Worm (Caenorhabditis elegans) whole organism, L1 larva: Measurements from ENCODE around the gene Y77E11A.8.
A peak's percentile ranks its signal among the peaks of the same experiment; 100 is the strongest.

Source experiments
- C04F5.9 ChIP-seq: sonication (generic microtip); optimal IDR thresholded peaks from 2 replicates; lab custom pipeline; 2016; ENCODE audit warnings: missing genetic modification characterization, missing compliant biosample characterization
- Y116A8C.19 ChIP-seq: sonication (generic microtip); optimal IDR thresholded peaks from 2 replicates; lab custom pipeline; 2016; ENCODE audit warnings: missing compliant biosample characterization, missing genetic modification characterization, borderline replicate concordance
- aha-1 ChIP-seq: fragments of 150-350 bp; optimal IDR thresholded peaks from 2 replicates; lab custom pipeline; 2014; ENCODE audit warnings: missing biosample characterization, missing genetic modification characterization
- alr-1 ChIP-seq: fragments of 200-800 bp; sonication (Bioruptor generic); optimal IDR thresholded peaks from 2 replicates; lab custom pipeline; 2018; ENCODE audit warnings: borderline replicate concordance, mild to moderate bottlenecking, missing genetic modification characterization, missing compliant biosample characterization
- ama-1 ChIP-seq: fragments of 150-350 bp; optimal IDR thresholded peaks from 2 replicates; lab custom pipeline; 2014
- blmp-1 ChIP-seq: fragments of 150-350 bp; optimal IDR thresholded peaks from 2 replicates; lab custom pipeline; 2014; ENCODE audit warnings: missing biosample characterization, missing genetic modification characterization
- ceh-82 ChIP-seq, 3 experiments: fragments of 150-350 bp in 1 of 3; sonication (generic microtip) in 2 of 3; optimal IDR thresholded peaks; 2 replicates each; lab custom pipeline; 2014 to 2017; ENCODE audit warnings: missing biosample characterization in 3 of 3, missing genetic modification characterization in 3 of 3
- dpl-1 ChIP-seq, 3 experiments: fragments of 150-350 bp in 2 of 3; sonication (generic microtip) in 1 of 3; optimal IDR thresholded peaks; 2 replicates each; lab custom pipeline; 2014 to 2017; ENCODE audit warnings: missing biosample characterization in 3 of 3, missing genetic modification characterization in 3 of 3, missing genetic modification reagents in 3 of 3
- efl-1 ChIP-seq, 4 experiments: fragments of 150-350 bp; optimal IDR thresholded peaks in 3 of 4; peaks in 1 of 4; 1 replicate in 1 of 4; 2 replicates in 3 of 4; lab custom pipeline; 2014; ENCODE audit warnings: missing biosample characterization in 2 of 4, missing genetic modification characterization in 2 of 4, missing genetic modification reagents in 2 of 4
- egl-27 ChIP-seq, 2 experiments: fragments of 150-350 bp in 1 of 2; sonication (generic microtip); optimal IDR thresholded peaks; 3 replicates each; lab custom pipeline; 2017 to 2018; ENCODE audit warnings: missing biosample characterization in 2 of 2, missing genetic modification characterization in 2 of 2, missing genetic modification reagents in 2 of 2
- elt-3 ChIP-seq, 6 experiments: fragments of 150-350 bp in 1 of 6; sonication (generic microtip); optimal IDR thresholded peaks; 2 replicates each; lab custom pipeline; 2017 to 2018; ENCODE audit warnings: missing biosample characterization in 6 of 6, missing genetic modification characterization in 6 of 6, inconsistent platforms in 1 of 6
- ets-5 ChIP-seq: fragments of 200-800 bp; sonication (Bioruptor generic); IDR thresholded peaks from 2 replicates; pipeline ENCODE4 v1.3.6; 2022; ENCODE audit warnings: missing genetic modification characterization, missing compliant biosample characterization
- fkh-10 ChIP-seq: sonication (generic microtip); optimal IDR thresholded peaks from 2 replicates; lab custom pipeline; 2017; ENCODE audit warnings: missing biosample characterization, missing genetic modification reagents, missing genetic modification characterization
- fkh-4 ChIP-seq: sonication (generic microtip); optimal IDR thresholded peaks from 2 replicates; lab custom pipeline; 2016; ENCODE audit warnings: missing compliant biosample characterization, missing genetic modification characterization, borderline replicate concordance
- grh-1 ChIP-seq: fragments of 200-800 bp; sonication (Bioruptor generic); IDR thresholded peaks from 2 replicates; pipeline ENCODE4 v1.3.6; 2022; ENCODE audit warnings: missing genetic modification reagents, missing genetic modification characterization, missing compliant biosample characterization
- hlh-4 ChIP-seq: sonication (generic microtip); optimal IDR thresholded peaks from 2 replicates; lab custom pipeline; 2016; ENCODE audit warnings: mild to moderate bottlenecking, missing genetic modification characterization, missing compliant biosample characterization
- hpl-2 ChIP-seq: fragments of 150-350 bp; optimal IDR thresholded peaks from 2 replicates; lab custom pipeline; 2014; ENCODE audit warnings: missing biosample characterization, missing genetic modification reagents, missing genetic modification characterization
- lin-14 ChIP-seq: fragments of 200-800 bp; sonication (Bioruptor generic); optimal IDR thresholded peaks from 2 replicates; lab custom pipeline; 2018; ENCODE audit warnings: mild to moderate bottlenecking, missing genetic modification characterization, moderate library complexity, missing compliant biosample characterization
- lir-3 ChIP-seq: sonication (generic microtip); optimal IDR thresholded peaks from 2 replicates; lab custom pipeline; 2016; ENCODE audit warnings: mild to moderate bottlenecking, missing genetic modification characterization, moderate library complexity, missing compliant biosample characterization; ENCODE audit not compliant: poor library complexity
- lsy-2 ChIP-seq, 2 experiments: fragments of 150-350 bp; optimal IDR thresholded peaks; 2 replicates each; lab custom pipeline; 2014; ENCODE audit warnings: missing biosample characterization in 2 of 2, missing genetic modification characterization in 2 of 2
- mab-9 ChIP-seq: fragments of 200-800 bp; sonication (Bioruptor generic); IDR thresholded peaks from 2 replicates; pipeline ENCODE4 v1.3.6; 2022; ENCODE audit warnings: missing genetic modification reagents, missing genetic modification characterization, missing compliant biosample characterization
- mdl-1 ChIP-seq, 2 experiments: fragments of 150-350 bp; optimal IDR thresholded peaks; 2 replicates each; lab custom pipeline; 2014 to 2017; ENCODE audit warnings: missing biosample characterization in 2 of 2, missing genetic modification characterization in 2 of 2, inconsistent platforms in 1 of 2
- mef-2 ChIP-seq: fragments of 150-350 bp; optimal IDR thresholded peaks from 2 replicates; lab custom pipeline; 2014; ENCODE audit warnings: missing biosample characterization, missing genetic modification characterization
- mep-1 ChIP-seq: fragments of 150-350 bp; optimal IDR thresholded peaks from 2 replicates; lab custom pipeline; 2014; ENCODE audit warnings: missing biosample characterization, missing genetic modification characterization
- nhr-20 ChIP-seq: sonication (generic microtip); optimal IDR thresholded peaks from 2 replicates; lab custom pipeline; 2016; ENCODE audit warnings: mild to moderate bottlenecking, missing genetic modification characterization, missing compliant biosample characterization
- nhr-71 ChIP-seq: sonication (generic microtip); optimal IDR thresholded peaks from 2 replicates; lab custom pipeline; 2016; ENCODE audit warnings: mild to moderate bottlenecking, missing genetic modification characterization, moderate library complexity, missing compliant biosample characterization
- nhr-76 ChIP-seq: sonication (generic microtip); optimal IDR thresholded peaks from 2 replicates; lab custom pipeline; 2017; ENCODE audit warnings: missing biosample characterization, missing genetic modification characterization
- nhr-84 ChIP-seq: sonication (generic microtip); optimal IDR thresholded peaks from 2 replicates; lab custom pipeline; 2017; ENCODE audit warnings: missing biosample characterization, missing genetic modification characterization
- pag-3 ChIP-seq: sonication (generic microtip); optimal IDR thresholded peaks from 2 replicates; lab custom pipeline; 2017; ENCODE audit warnings: missing genetic modification characterization, mild to moderate bottlenecking, missing compliant biosample characterization, antibody characterized with exemption, borderline replicate concordance; ENCODE audit not compliant: insufficient read depth
- pax-3 ChIP-seq: fragments of 200-800 bp; sonication (Bioruptor generic); optimal IDR thresholded peaks from 2 replicates; lab custom pipeline; 2018; ENCODE audit warnings: mild to moderate bottlenecking, missing genetic modification characterization, moderate library complexity, missing compliant biosample characterization
- snpc-4 ChIP-seq: fragments of 150-350 bp; optimal IDR thresholded peaks from 2 replicates; lab custom pipeline; 2014; ENCODE audit warnings: missing biosample characterization, missing genetic modification characterization
- sox-4 ChIP-seq: sonication (generic microtip); optimal IDR thresholded peaks from 2 replicates; lab custom pipeline; 2016; ENCODE audit warnings: missing genetic modification characterization, missing compliant biosample characterization
- sptf-1 ChIP-seq: fragments of 150-350 bp; optimal IDR thresholded peaks from 2 replicates; lab custom pipeline; 2014; ENCODE audit warnings: missing biosample characterization, missing genetic modification characterization
- swsn-7 ChIP-seq: sonication (generic microtip); optimal IDR thresholded peaks from 2 replicates; lab custom pipeline; 2016; ENCODE audit warnings: missing genetic modification characterization, missing compliant biosample characterization
- unc-130 ChIP-seq: fragments of 150-350 bp; optimal IDR thresholded peaks from 2 replicates; lab custom pipeline; 2017; ENCODE audit warnings: missing biosample characterization, missing genetic modification characterization, inconsistent platforms
- unc-62 ChIP-seq: fragments of 150-350 bp; optimal IDR thresholded peaks from 2 replicates; lab custom pipeline; 2014; ENCODE audit warnings: missing biosample characterization, missing genetic modification reagents, missing genetic modification characterization
- unc-86 ChIP-seq: sonication (generic microtip); optimal IDR thresholded peaks from 2 replicates; lab custom pipeline; 2016; ENCODE audit warnings: missing genetic modification characterization, missing compliant biosample characterization
- unc-98 ChIP-seq: fragments of 200-800 bp; sonication (Bioruptor generic); IDR thresholded peaks from 2 replicates; pipeline ENCODE4 v1.3.6; 2022; ENCODE audit warnings: missing genetic modification characterization, missing compliant biosample characterization
- zip-4 ChIP-seq: fragments of 200-800 bp; sonication (Bioruptor generic); optimal IDR thresholded peaks from 2 replicates; lab custom pipeline; 2018; ENCODE audit warnings: mild to moderate bottlenecking, missing genetic modification characterization, moderate library complexity, missing compliant biosample characterization
- ztf-4 ChIP-seq: fragments of 150-350 bp; optimal IDR thresholded peaks from 2 replicates; lab custom pipeline; 2014; ENCODE audit warnings: missing biosample characterization, missing genetic modification characterization

Y77E11A.8 gene

ce11 chrIV:1445920-1446319 lies 21.1 kb upstream of the Y77E11A.8 start, which contains the start of gene clp-7:
Gene clp-7, minus strand, starts transcription at chrIV:1445966.
- TF ChIP-seq lsy-2 (tag; optimal IDR thresholded peaks at IDR 0.05; lab: Kevin White, UChicago): peak in 1 of 2 experiments; percentile 28
- peak; percentile 20 for TF ChIP-seq mep-1 (tag; lab: Kevin White, UChicago)
- TF ChIP-seq blmp-1 (tag; lab: Kevin White, UChicago): peak; percentile 90
- TF ChIP-seq efl-1 (optimal IDR thresholded peaks at IDR 0.05; lab: Kevin White, UChicago): no peak
- TF ChIP-seq efl-1 (GFP tag; optimal IDR thresholded peaks at IDR 0.05 in 1 of 2; lab: Kevin White, UChicago): peak in 1 of 2 experiments; percentile 14
- TF ChIP-seq dpl-1 (GFP tag; optimal IDR thresholded peaks at IDR 0.05; lab: Kevin White, UChicago): peak in 1 of 3 experiments; percentile 19
- no peak for TF ChIP-seq unc-86 (tag; lab: Kevin White, UChicago)
- peak; percentile 52; the same call in 1 of the 2 replicates for TF ChIP-seq grh-1 (GFP tag; lab: Robert Waterston, UW)
- no peak for TF ChIP-seq unc-98
- no peak for TF ChIP-seq nhr-20 (tag; lab: Kevin White, UChicago)
- TF ChIP-seq ceh-82 (tag; optimal IDR thresholded peaks at IDR 0.05; lab: Kevin White, UChicago): no peak
- TF ChIP-seq ztf-4: no peak

DNA sequence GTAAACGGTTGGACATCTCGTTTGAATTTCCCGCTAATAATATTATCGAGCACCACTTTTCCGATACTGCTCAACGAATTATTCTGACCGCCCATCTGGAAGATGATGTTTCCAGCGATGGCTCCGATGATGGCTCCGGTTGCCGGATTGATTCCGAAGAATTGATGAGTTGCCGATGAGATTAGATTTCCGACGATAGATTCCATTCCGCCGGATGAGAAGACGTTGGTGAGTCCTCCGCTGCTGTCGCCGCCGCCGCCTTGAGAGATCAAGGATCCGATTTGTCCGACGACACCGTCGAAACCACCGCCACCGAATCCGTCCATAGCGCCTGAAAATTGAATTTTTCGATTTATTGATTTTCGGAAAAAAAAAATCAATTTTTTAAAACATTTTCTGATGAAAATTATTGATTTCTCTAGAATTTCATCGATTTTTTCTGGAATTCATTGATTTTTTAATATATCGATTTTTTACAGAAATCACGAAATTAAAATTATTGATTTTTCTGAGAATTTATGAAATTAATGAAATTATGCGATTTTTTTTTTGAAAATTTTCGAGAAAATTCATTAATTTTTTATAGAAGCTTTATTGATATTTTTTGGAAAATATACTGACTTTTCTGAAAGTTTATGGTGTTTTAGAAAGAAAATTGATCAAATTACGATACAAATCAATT lies 19.3 kb upstream of the Y77E11A.8 start:
- TF ChIP-seq hlh-4 (tag; lab: Kevin White, UChicago): no peak
- no peak for TF ChIP-seq efl-1 (optimal IDR thresholded peaks at IDR 0.05; lab: Kevin White, UChicago)
- peak in 1 of 2 experiments; percentile 45 for TF ChIP-seq efl-1 (GFP tag; optimal IDR thresholded peaks at IDR 0.05 in 1 of 2; lab: Kevin White, UChicago)
- TF ChIP-seq, all 84 proteins: peak for 1

- TF ChIP-seq zip-4 (GFP tag; lab: Kevin White, UChicago) (no peak), Y116A8C.19 (tag; lab: Kevin White, UChicago) (no peak), ets-5 (GFP tag; lab: Robert Waterston, UW) (no peak), efl-1 (optimal IDR thresholded peaks at IDR 0.05; lab: Kevin White, UChicago) (no peak), efl-1 (GFP tag; optimal IDR thresholded peaks at IDR 0.05 in 1 of 2; lab: Kevin White, UChicago) (peak in 1 of 2 experiments; percentile 39), sox-4 (tag; lab: Kevin White, UChicago) (no peak)
Measured at ce11 chrIV:1443514-1443913, 18.7 kb upstream of the Y77E11A.8 start.

- no peak for TF ChIP-seq swsn-7 (tag; lab: Kevin White, UChicago)
- no peak for TF ChIP-seq lin-14 (GFP tag; lab: Kevin White, UChicago)
- no peak for TF ChIP-seq blmp-1 (tag; lab: Kevin White, UChicago)
- no peak for TF ChIP-seq ama-1 (lab: Kevin White, UChicago)
- TF ChIP-seq fkh-10 (GFP tag; lab: Kevin White, UChicago): no peak
- TF ChIP-seq pax-3 (tag; lab: Kevin White, UChicago): no peak
- TF ChIP-seq mab-9: no peak
- no peak for TF ChIP-seq snpc-4
- TF ChIP-seq alr-1 (tag; lab: Kevin White, UChicago): no peak
- no peak for TF ChIP-seq mdl-1 (tag; optimal IDR thresholded peaks at IDR 0.05; lab: Kevin White, UChicago)
- no peak for TF ChIP-seq unc-98
- TF ChIP-seq elt-3 (tag; optimal IDR thresholded peaks at IDR 0.05; lab: Kevin White, UChicago): no peak
- TF ChIP-seq unc-130 (tag; lab: Kevin White, UChicago): no peak
- no peak for TF ChIP-seq sptf-1 (tag; lab: Kevin White, UChicago)
- no peak for TF ChIP-seq nhr-20 (tag; lab: Kevin White, UChicago)
- TF ChIP-seq nhr-71 (tag; lab: Kevin White, UChicago): no peak
- no peak for TF ChIP-seq grh-1 (GFP tag; lab: Robert Waterston, UW)
- TF ChIP-seq C04F5.9 (tag; lab: Kevin White, UChicago): no peak
- TF ChIP-seq unc-86 (tag; lab: Kevin White, UChicago): no peak
Measured at ce11 chrIV:1437625-1438024, 12.8 kb upstream of the Y77E11A.8 start.

DNA sequence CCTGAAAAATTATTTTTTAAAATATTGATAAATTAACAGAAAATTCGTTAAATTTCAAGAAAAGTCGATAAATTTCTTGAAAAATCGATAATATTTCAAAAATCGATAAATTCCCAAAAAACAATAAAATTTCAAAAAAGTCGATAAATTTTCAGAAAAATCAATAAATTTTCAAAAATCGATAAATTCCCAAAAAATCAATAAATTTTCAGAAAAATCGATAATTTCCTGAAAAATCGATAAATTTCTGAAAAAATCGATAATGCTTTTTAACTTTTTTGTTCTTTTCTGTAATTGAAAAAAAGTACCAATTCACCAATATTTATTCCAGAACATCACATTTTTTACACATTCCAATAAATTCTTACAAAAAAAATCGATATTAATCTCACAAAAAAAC lies 10.3 kb upstream of the Y77E11A.8 start:
- no peak for TF ChIP-seq nhr-76 (tag; lab: Kevin White, UChicago)
- no peak for TF ChIP-seq mep-1 (tag; lab: Kevin White, UChicago)
- TF ChIP-seq nhr-84: no peak
- no peak for TF ChIP-seq hpl-2
- TF ChIP-seq zip-4 (GFP tag; lab: Kevin White, UChicago): no peak
- TF ChIP-seq hlh-4 (tag; lab: Kevin White, UChicago): no peak
- TF ChIP-seq unc-62 (GFP tag; lab: Kevin White, UChicago): no peak
- TF ChIP-seq lir-3 (tag; lab: Kevin White, UChicago): no peak
- TF ChIP-seq mef-2 (tag; lab: Kevin White, UChicago): no peak
- TF ChIP-seq egl-27 (tag; optimal IDR thresholded peaks at IDR 0.05; lab: Kevin White, UChicago): no peak
- TF ChIP-seq aha-1 (tag; lab: Kevin White, UChicago): no peak
- TF ChIP-seq efl-1 (optimal IDR thresholded peaks at IDR 0.05; lab: Kevin White, UChicago): no peak
- no peak for TF ChIP-seq efl-1 (GFP tag; optimal IDR thresholded peaks at IDR 0.05 in 1 of 2; lab: Kevin White, UChicago)
- no peak for TF ChIP-seq ets-5 (GFP tag; lab: Robert Waterston, UW)
- TF ChIP-seq lin-14 (GFP tag; lab: Kevin White, UChicago): no peak
- TF ChIP-seq sox-4 (tag; lab: Kevin White, UChicago): no peak
- TF ChIP-seq pag-3 (tag; lab: Kevin White, UChicago): no peak
- TF ChIP-seq fkh-4: no peak
